Worm (Caenorhabditis elegans) whole organism, L2 larva: ENCODE results near the gene T11F9.10.
A peak's percentile ranks its signal among the peaks of the same experiment; 100 is the strongest.

ENCODE experiments used
- C34F6.9 ChIP-seq: fragments of 150-350 bp; optimal IDR thresholded peaks from 2 replicates; lab custom pipeline; 2014; ENCODE audit warnings: missing biosample characterization, missing genetic modification characterization
- F13H6.1 ChIP-seq: sonication (generic microtip); optimal IDR thresholded peaks from 2 replicates; lab custom pipeline; 2016; ENCODE audit warnings: missing genetic modification characterization, missing compliant biosample characterization
- R02D3.7 ChIP-seq: fragments of 150-350 bp; optimal IDR thresholded peaks from 2 replicates; lab custom pipeline; 2014; ENCODE audit warnings: missing biosample characterization, missing genetic modification characterization
- Y55F3AM.14 ChIP-seq: fragments of 200-800 bp; sonication (Bioruptor generic); optimal IDR thresholded peaks from 2 replicates; lab custom pipeline; 2018; ENCODE audit warnings: mild to moderate bottlenecking, missing genetic modification characterization, missing compliant biosample characterization
- ZK546.5 ChIP-seq: sonication (generic microtip); optimal IDR thresholded peaks from 2 replicates; lab custom pipeline; 2017; ENCODE audit warnings: missing biosample characterization, missing genetic modification characterization
- alr-1 ChIP-seq: fragments of 150-350 bp; optimal IDR thresholded peaks from 2 replicates; lab custom pipeline; 2014; ENCODE audit warnings: missing biosample characterization, missing genetic modification characterization
- aly-2 ChIP-seq: fragments of 150-350 bp; optimal IDR thresholded peaks from 2 replicates; lab custom pipeline; 2014; ENCODE audit warnings: missing biosample characterization, missing genetic modification characterization
- ama-1 ChIP-seq: fragments of 150-350 bp; optimal IDR thresholded peaks from 2 replicates; lab custom pipeline; 2018; ENCODE audit warnings: inconsistent platforms
- blmp-1 ChIP-seq: sonication (generic microtip); optimal IDR thresholded peaks from 2 replicates; lab custom pipeline; 2017; ENCODE audit warnings: missing genetic modification characterization, mild to moderate bottlenecking, missing compliant biosample characterization, antibody characterized with exemption, moderate library complexity; ENCODE audit not compliant: insufficient read depth
- ceh-16 ChIP-seq: fragments of 150-350 bp; optimal IDR thresholded peaks from 2 replicates; lab custom pipeline; 2014; ENCODE audit warnings: missing biosample characterization, missing genetic modification characterization
- ceh-82 ChIP-seq: fragments of 150-350 bp; optimal IDR thresholded peaks from 2 replicates; lab custom pipeline; 2014; ENCODE audit warnings: missing biosample characterization, missing genetic modification characterization
- crh-2 ChIP-seq: sonication (generic microtip); optimal IDR thresholded peaks from 2 replicates; lab custom pipeline; 2017; ENCODE audit warnings: missing biosample characterization, missing genetic modification characterization
- dmd-4 ChIP-seq: sonication (generic microtip); optimal IDR thresholded peaks from 2 replicates; lab custom pipeline; 2017; ENCODE audit warnings: missing biosample characterization, missing genetic modification characterization
- egl-27 ChIP-seq: sonication (generic microtip); optimal IDR thresholded peaks from 3 replicates; lab custom pipeline; 2017; ENCODE audit warnings: missing biosample characterization, missing genetic modification reagents, missing genetic modification characterization
- elt-1 ChIP-seq: fragments of 150-350 bp; optimal IDR thresholded peaks from 2 replicates; lab custom pipeline; 2014; ENCODE audit warnings: missing biosample characterization, missing genetic modification characterization
- elt-3 ChIP-seq: sonication (generic microtip); optimal IDR thresholded peaks from 2 replicates; lab custom pipeline; 2017; ENCODE audit warnings: missing biosample characterization, missing genetic modification characterization
- fos-1 ChIP-seq: fragments of 150-350 bp; optimal IDR thresholded peaks from 2 replicates; lab custom pipeline; 2014; ENCODE audit warnings: missing biosample characterization, missing genetic modification characterization
- gmeb-1 ChIP-seq: fragments of 150-350 bp; optimal IDR thresholded peaks from 2 replicates; lab custom pipeline; 2014; ENCODE audit warnings: missing biosample characterization, missing genetic modification characterization
- lin-11 ChIP-seq: fragments of 150-350 bp; sonication (generic microtip); optimal IDR thresholded peaks from 2 replicates; lab custom pipeline; 2014; ENCODE audit warnings: missing biosample characterization, missing genetic modification characterization, inconsistent platforms, mixed read lengths
- lin-13 ChIP-seq: fragments of 150-350 bp; optimal IDR thresholded peaks from 2 replicates; lab custom pipeline; 2014; ENCODE audit warnings: missing biosample characterization, missing genetic modification reagents, missing genetic modification characterization
- lin-39 ChIP-seq: fragments of 150-350 bp; optimal IDR thresholded peaks from 2 replicates; lab custom pipeline; 2014; ENCODE audit warnings: missing biosample characterization, missing genetic modification reagents, missing genetic modification characterization
- lsy-2 ChIP-seq, 2 experiments: fragments of 150-350 bp in 1 of 2; sonication (generic microtip) in 1 of 2; optimal IDR thresholded peaks; 2 replicates each; lab custom pipeline; 2014 to 2017; ENCODE audit warnings: missing biosample characterization in 2 of 2, missing genetic modification characterization in 2 of 2
- mab-5 ChIP-seq: fragments of 150-350 bp; optimal IDR thresholded peaks from 2 replicates; lab custom pipeline; 2014; ENCODE audit warnings: missing biosample characterization, missing genetic modification characterization
- mbf-1 ChIP-seq: sonication (generic microtip); optimal IDR thresholded peaks from 2 replicates; lab custom pipeline; 2017; ENCODE audit warnings: missing biosample characterization, missing genetic modification characterization
- mdl-1 ChIP-seq, 2 experiments: fragments of 150-350 bp in 1 of 2; sonication (generic microtip) in 1 of 2; optimal IDR thresholded peaks; 2 replicates each; lab custom pipeline; 2017; ENCODE audit warnings: missing biosample characterization in 2 of 2, missing genetic modification characterization in 2 of 2
- nhr-10 ChIP-seq: sonication (generic microtip); optimal IDR thresholded peaks from 2 replicates; lab custom pipeline; 2017; ENCODE audit warnings: missing biosample characterization, missing genetic modification characterization
- nhr-11 ChIP-seq: fragments of 150-350 bp; optimal IDR thresholded peaks from 2 replicates; lab custom pipeline; 2014; ENCODE audit warnings: missing biosample characterization, missing genetic modification characterization
- nhr-12 ChIP-seq: fragments of 150-350 bp; optimal IDR thresholded peaks from 2 replicates; lab custom pipeline; 2014; ENCODE audit warnings: missing biosample characterization, missing genetic modification characterization
- nhr-129 ChIP-seq: fragments of 150-350 bp; optimal IDR thresholded peaks from 2 replicates; lab custom pipeline; 2014; ENCODE audit warnings: missing biosample characterization, missing genetic modification characterization
- nhr-21 ChIP-seq: fragments of 150-350 bp; optimal IDR thresholded peaks from 2 replicates; lab custom pipeline; 2014; ENCODE audit warnings: missing biosample characterization, missing genetic modification characterization
- nhr-23 ChIP-seq: fragments of 150-350 bp; optimal IDR thresholded peaks from 2 replicates; lab custom pipeline; 2014; ENCODE audit warnings: missing biosample characterization, missing genetic modification reagents, missing genetic modification characterization
- nhr-237 ChIP-seq: fragments of 150-350 bp; optimal IDR thresholded peaks from 2 replicates; lab custom pipeline; 2014; ENCODE audit warnings: missing biosample characterization, missing genetic modification characterization
- nhr-25 ChIP-seq: fragments of 150-350 bp; sonication (generic microtip); optimal IDR thresholded peaks from 3 replicates; lab custom pipeline; 2014; ENCODE audit warnings: missing biosample characterization, missing genetic modification characterization
- nhr-6 ChIP-seq: fragments of 150-350 bp; optimal IDR thresholded peaks from 2 replicates; lab custom pipeline; 2014; ENCODE audit warnings: missing biosample characterization, missing genetic modification characterization
- nhr-77 ChIP-seq: fragments of 150-350 bp; optimal IDR thresholded peaks from 2 replicates; lab custom pipeline; 2014; ENCODE audit warnings: missing biosample characterization, missing genetic modification characterization
- peb-1 ChIP-seq: fragments of 150-350 bp; optimal IDR thresholded peaks from 2 replicates; lab custom pipeline; 2014; ENCODE audit warnings: missing biosample characterization, missing genetic modification characterization
- sem-4 ChIP-seq: fragments of 150-350 bp; optimal IDR thresholded peaks from 2 replicates; lab custom pipeline; 2014; ENCODE audit warnings: missing biosample characterization, missing genetic modification reagents, missing genetic modification characterization
- skn-1 ChIP-seq: sonication (generic microtip); optimal IDR thresholded peaks from 2 replicates; lab custom pipeline; 2017; ENCODE audit warnings: missing biosample characterization, missing genetic modification characterization
- sma-3 ChIP-seq: sonication (generic microtip); optimal IDR thresholded peaks from 2 replicates; lab custom pipeline; 2016; ENCODE audit warnings: missing genetic modification reagents, missing genetic modification characterization, missing compliant biosample characterization
- sma-9 ChIP-seq, 2 experiments: fragments of 150-350 bp in 1 of 2; sonication (generic microtip) in 1 of 2; optimal IDR thresholded peaks; 2 replicates each; lab custom pipeline; 2014 to 2016; ENCODE audit warnings: missing genetic modification characterization in 2 of 2, mild to moderate bottlenecking in 1 of 2, missing biosample characterization in 1 of 2, missing compliant biosample characterization in 1 of 2, missing genetic modification reagents in 1 of 2, moderate library complexity in 1 of 2
- snpc-4 ChIP-seq: fragments of 150-350 bp; optimal IDR thresholded peaks from 2 replicates; lab custom pipeline; 2014; ENCODE audit warnings: missing biosample characterization, missing genetic modification characterization
- unc-39 ChIP-seq: fragments of 150-350 bp; optimal IDR thresholded peaks from 2 replicates; lab custom pipeline; 2014; ENCODE audit warnings: missing biosample characterization, missing genetic modification characterization
- unc-55 ChIP-seq: fragments of 150-350 bp; sonication (generic microtip); optimal IDR thresholded peaks from 3 replicates; lab custom pipeline; 2014; ENCODE audit warnings: missing biosample characterization, missing genetic modification reagents, missing genetic modification characterization
- unc-62 ChIP-seq: fragments of 150-350 bp; optimal IDR thresholded peaks from 2 replicates; lab custom pipeline; 2014; ENCODE audit warnings: missing biosample characterization, missing genetic modification reagents, missing genetic modification characterization
- zag-1 ChIP-seq: fragments of 150-350 bp; optimal IDR thresholded peaks from 2 replicates; lab custom pipeline; 2014; ENCODE audit warnings: missing biosample characterization, missing genetic modification characterization
- ztf-1 ChIP-seq: fragments of 200-800 bp; sonication (Bioruptor generic); conservative IDR thresholded peaks from 2 replicates; pipeline ENCODE4 v1.3.6; 2022; ENCODE audit warnings: missing genetic modification characterization, missing compliant biosample characterization
- ztf-11 ChIP-seq: sonication (generic microtip); optimal IDR thresholded peaks from 2 replicates; lab custom pipeline; 2017; ENCODE audit warnings: missing biosample characterization, missing genetic modification characterization
- ztf-4 ChIP-seq: fragments of 150-350 bp; optimal IDR thresholded peaks from 2 replicates; lab custom pipeline; 2014; ENCODE audit warnings: missing biosample characterization, missing genetic modification characterization

The T11F9.10 gene

DNA sequence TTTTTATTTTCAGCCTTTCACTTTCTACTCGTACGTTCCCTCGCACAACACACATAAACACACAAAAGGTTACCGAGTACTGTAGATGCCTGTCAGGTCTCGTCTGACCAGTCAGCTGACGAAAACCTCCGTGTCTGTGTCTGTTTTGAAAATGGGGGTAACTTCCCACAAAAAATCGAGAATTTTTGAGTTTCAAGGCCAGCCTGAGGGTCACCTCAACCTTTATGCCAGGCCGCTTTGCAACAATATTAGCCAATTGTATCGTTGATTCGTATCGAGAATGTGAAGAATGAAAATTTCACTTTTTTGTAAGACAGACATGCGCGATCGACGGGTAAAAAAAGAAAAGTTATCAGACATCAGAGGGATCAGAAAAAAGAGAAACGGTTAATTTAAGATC, 44.3 kb downstream of the T11F9.10 start:
- TF ChIP-seq unc-62 (GFP tag; lab: Kevin White, UChicago) (no peak), gmeb-1 (tag; lab: Kevin White, UChicago) (no peak), elt-3 (tag; lab: Kevin White, UChicago) (no peak), aly-2 (tag; lab: Kevin White, UChicago) (no peak), nhr-129 (tag; lab: Kevin White, UChicago) (peak; percentile 80), nhr-12 (no peak), alr-1 (tag; lab: Kevin White, UChicago) (no peak), sem-4 (tag; lab: Kevin White, UChicago) (no peak), sma-9 (GFP tag; optimal IDR thresholded peaks at IDR 0.05; lab: Kevin White, UChicago) (peak; percentile 65), sma-9 (tag; optimal IDR thresholded peaks at IDR 0.05; lab: Kevin White, UChicago) (no peak), ztf-4 (tag; lab: Kevin White, UChicago) (peak; percentile 16), zag-1 (tag; lab: Kevin White, UChicago) (no peak), nhr-10 (tag; lab: Kevin White, UChicago) (no peak), mab-5 (tag; lab: Kevin White, UChicago) (no peak), F13H6.1 (tag; lab: Kevin White, UChicago) (peak; percentile 48), crh-2 (peak; percentile 53), nhr-237 (tag; lab: Kevin White, UChicago) (no peak), ceh-82 (tag; lab: Kevin White, UChicago) (no peak), fos-1 (tag; lab: Kevin White, UChicago) (peak; percentile 18), sma-3 (peak; percentile 82), R02D3.7 (no peak), lin-11 (no peak), dmd-4 (no peak), egl-27 (tag; lab: Kevin White, UChicago) (peak; percentile 32), unc-55 (GFP tag; lab: Kevin White, UChicago) (no peak), skn-1 (tag; lab: Kevin White, UChicago) (no peak), lsy-2 (tag; optimal IDR thresholded peaks at IDR 0.05; lab: Kevin White, UChicago) (peak in 1 of 2 experiments; percentile 45), lin-13 (GFP tag; lab: Kevin White, UChicago) (no peak), nhr-11 (tag; lab: Kevin White, UChicago) (no peak), lin-39 (tag; lab: Kevin White, UChicago) (no peak), ztf-11 (tag; lab: Kevin White, UChicago) (no peak), mbf-1 (tag; lab: Kevin White, UChicago) (no peak), ZK546.5 (tag; lab: Kevin White, UChicago) (no peak), blmp-1 (tag; lab: Kevin White, UChicago) (peak; percentile 97), nhr-6 (tag; lab: Kevin White, UChicago) (peak; percentile 73), Y55F3AM.14 (peak; percentile 45), ama-1 (lab: Kevin White, UChicago) (no peak), peb-1 (tag; lab: Kevin White, UChicago) (no peak), snpc-4 (peak; percentile 16), nhr-25 (tag; lab: Kevin White, UChicago) (peak; percentile 96), ztf-1 (no peak), unc-39 (tag; lab: Kevin White, UChicago) (no peak), C34F6.9 (peak; percentile 24), nhr-77 (tag; lab: Kevin White, UChicago) (no peak), nhr-23 (tag; lab: Kevin White, UChicago) (no peak), nhr-21 (tag; lab: Kevin White, UChicago) (peak; percentile 47), mdl-1 (tag; optimal IDR thresholded peaks at IDR 0.05; lab: Kevin White, UChicago) (no peak), elt-1 (tag; lab: Kevin White, UChicago) (no peak), ceh-16 (tag; lab: Kevin White, UChicago) (peak; percentile 53)
- TF ChIP-seq, all 48 proteins: peak for 17
